Fruit fly (Drosophila melanogaster) whole organism, pupa: ENCODE data around the gene vls.

Source experiments
- CG10348 ChIP-seq: fragments of 200-800 bp; sonication (Bioruptor generic); IDR thresholded peaks from 2 replicates; pipeline ENCODE4 v1.3.6; 2022; ENCODE audit warnings: missing biosample characterization, missing genetic modification characterization
- CG12605 ChIP-seq: fragments of 200-800 bp; sonication (Bioruptor generic); IDR thresholded peaks from 2 replicates; pipeline ENCODE4 v1.3.6; 2022; ENCODE audit warnings: missing biosample characterization, missing genetic modification characterization
- CG13204 ChIP-seq: fragments of 200-800 bp; sonication (Bioruptor generic); optimal IDR thresholded peaks from 2 replicates; lab custom pipeline; 2018; ENCODE audit warnings: missing biosample characterization, mild to moderate bottlenecking, missing genetic modification characterization, moderate library complexity
- CG14655 ChIP-seq: fragments of 200-800 bp; sonication (Bioruptor generic); optimal IDR thresholded peaks from 3 replicates; lab custom pipeline; 2017; ENCODE audit warnings: mild to moderate bottlenecking, missing biosample characterization, missing genetic modification reagents, missing genetic modification characterization
- CG15710 ChIP-seq: fragments of 200-800 bp; sonication (Bioruptor generic); optimal IDR thresholded peaks from 2 replicates; lab custom pipeline; 2018; ENCODE audit warnings: missing biosample characterization, mild to moderate bottlenecking, missing genetic modification characterization, moderate library complexity
- CG17806 ChIP-seq: fragments of 200-800 bp; sonication (Bioruptor generic); optimal IDR thresholded peaks from 2 replicates; lab custom pipeline; 2018; ENCODE audit warnings: missing biosample characterization, mild to moderate bottlenecking, missing genetic modification characterization, moderate library complexity
- CG32121 ChIP-seq: fragments of 200-800 bp; sonication (Bioruptor generic); IDR thresholded peaks from 2 replicates; pipeline ENCODE4 v1.3.6; 2022; ENCODE audit warnings: missing biosample characterization, missing genetic modification characterization
- CG34367 ChIP-seq: fragments of 200-800 bp; sonication (Bioruptor generic); optimal IDR thresholded peaks from 2 replicates; lab custom pipeline; 2018; ENCODE audit warnings: missing biosample characterization, mild to moderate bottlenecking, missing genetic modification characterization
- CG4496 ChIP-seq: fragments of 200-800 bp; sonication (Bioruptor generic); IDR thresholded peaks from 3 replicates; pipeline ENCODE4 v1.3.6; 2022; ENCODE audit warnings: missing biosample characterization, missing genetic modification characterization
- CG8159 ChIP-seq: fragments of 200-800 bp; sonication (Bioruptor generic); optimal IDR thresholded peaks from 3 replicates; lab custom pipeline; 2018; ENCODE audit warnings: missing biosample characterization, mild to moderate bottlenecking, missing genetic modification characterization, moderate library complexity
- CG8301 ChIP-seq: fragments of 200-800 bp; sonication (Bioruptor generic); optimal IDR thresholded peaks from 2 replicates; lab custom pipeline; 2018; ENCODE audit warnings: missing biosample characterization, mild to moderate bottlenecking, missing genetic modification characterization
- CG9948 ChIP-seq: fragments of 200-800 bp; sonication (Bioruptor generic); optimal IDR thresholded peaks from 2 replicates; lab custom pipeline; 2018; ENCODE audit warnings: missing biosample characterization, mild to moderate bottlenecking, missing genetic modification characterization, moderate library complexity
- D1 ChIP-seq: fragments of 200-800 bp; sonication (Bioruptor generic); optimal IDR thresholded peaks from 2 replicates; lab custom pipeline; 2018; ENCODE audit warnings: missing biosample characterization, mild to moderate bottlenecking, missing genetic modification characterization, moderate library complexity
- EcR ChIP-seq: fragments of 200-800 bp; sonication (Bioruptor generic); optimal IDR thresholded peaks from 3 replicates; lab custom pipeline; 2019; ENCODE audit warnings: missing biosample characterization, missing genetic modification characterization, mild to moderate bottlenecking, moderate library complexity, missing genetic modification reagents
- Ets98B ChIP-seq: fragments of 200-800 bp; sonication (Bioruptor generic); IDR thresholded peaks from 2 replicates; pipeline ENCODE4 v1.3.6; 2022; ENCODE audit warnings: missing biosample characterization, missing genetic modification characterization
- Pif1A ChIP-seq: fragments of 200-800 bp; sonication (Bioruptor generic); optimal IDR thresholded peaks from 3 replicates; lab custom pipeline; 2016; ENCODE audit warnings: missing biosample characterization, missing genetic modification characterization
- Pif1B ChIP-seq: fragments of 200-800 bp; sonication (Bioruptor generic); optimal IDR thresholded peaks from 3 replicates; lab custom pipeline; 2016; ENCODE audit warnings: missing biosample characterization, missing genetic modification characterization
- Snoo ChIP-seq: fragments of 200-800 bp; sonication (Bioruptor generic); optimal IDR thresholded peaks from 3 replicates; lab custom pipeline; 2017; ENCODE audit warnings: missing biosample characterization, mild to moderate bottlenecking, missing genetic modification characterization, inconsistent platforms
- fd96Ca ChIP-seq: fragments of 200-800 bp; sonication (Bioruptor generic); IDR thresholded peaks from 3 replicates; pipeline ENCODE4 v1.3.6; 2022; ENCODE audit warnings: missing biosample characterization, missing genetic modification characterization
- gl ChIP-seq: fragments of 200-800 bp; sonication (Bioruptor generic); optimal IDR thresholded peaks from 2 replicates; lab custom pipeline; 2018; ENCODE audit warnings: missing biosample characterization, mild to moderate bottlenecking, missing genetic modification characterization
- rn ChIP-seq: fragments of 200-800 bp; sonication (Bioruptor generic); IDR thresholded peaks from 2 replicates; pipeline ENCODE4 v1.3.6; 2022; ENCODE audit warnings: missing biosample characterization, missing genetic modification characterization

The vls gene

DNA sequence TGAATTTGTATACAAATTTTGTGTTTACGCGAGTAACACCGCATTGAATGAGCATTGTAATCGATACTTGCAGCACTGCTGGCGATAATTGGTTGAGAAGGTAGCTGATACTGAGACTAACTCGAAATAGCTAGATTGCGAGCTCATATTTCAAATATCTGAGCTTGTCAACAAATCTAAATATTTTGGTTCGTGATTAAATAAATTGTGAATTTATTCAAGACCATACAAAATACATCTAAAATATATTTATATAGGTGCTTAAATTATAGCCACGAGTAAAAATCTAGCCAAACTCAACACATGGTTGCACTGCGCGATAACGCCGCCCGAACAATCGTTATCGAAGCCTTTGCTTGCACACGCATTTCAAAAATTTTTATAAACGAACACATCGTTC, 28.3 kb upstream of the vls start, which contains the start of the genes Taf13 and nesd:
Gene Taf13, minus strand, starts transcription at position 56 of the 400 bp plus-strand sequence.
Gene nesd, plus strand, starts transcription at position 179 of the 400 bp plus-strand sequence.
- TF ChIP-seq CG15710 (tag; lab: Kevin White, UChicago): peak; percentile 37
- peak; percentile 49 for TF ChIP-seq Pif1B
- peak; percentile 44 for TF ChIP-seq CG8159 (tag; lab: Kevin White, UChicago)
- no peak for TF ChIP-seq gl
- TF ChIP-seq CG17806 (tag; lab: Kevin White, UChicago): peak; percentile 19

DNA sequence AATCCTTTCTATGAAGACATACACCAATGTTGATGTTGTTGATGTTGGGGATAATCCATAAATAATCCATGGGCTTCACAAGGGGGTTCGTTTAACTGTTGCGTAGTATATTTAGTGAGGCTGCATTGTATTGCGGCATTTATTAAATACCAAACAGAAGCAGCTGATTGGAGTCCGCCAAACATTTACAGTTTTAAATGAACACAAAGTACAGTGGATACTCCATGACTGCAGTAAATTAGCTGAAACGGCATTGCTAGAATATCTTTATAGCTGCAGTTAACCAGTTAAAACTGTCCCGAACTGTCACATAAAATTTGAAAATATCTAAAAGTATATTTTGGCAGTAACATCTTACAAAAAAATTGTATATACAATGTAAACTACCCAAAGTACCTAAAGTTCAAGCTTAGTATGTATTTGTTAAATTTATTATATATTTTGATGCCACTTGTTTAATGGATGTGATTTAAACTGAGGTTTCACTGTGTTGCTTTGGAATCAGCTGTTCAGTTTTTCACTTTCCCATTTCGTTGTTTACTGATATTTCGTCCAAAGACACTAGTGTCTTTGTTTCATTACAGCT, 25.7 kb upstream of the vls start, which contains the start of the genes CG10747 and Pyroxd1:
Gene CG10747, minus strand, starts transcription at position 255 of the 586 bp plus-strand sequence.
Gene Pyroxd1, plus strand, starts transcription at position 342 of the 586 bp plus-strand sequence.
- peak; percentile 96 for TF ChIP-seq rn (GFP tag; lab: Robert Waterston, UW)
- peak; percentile 98 for TF ChIP-seq D1
- peak; percentile 94 for TF ChIP-seq CG12605
- TF ChIP-seq CG14655 (GFP tag; lab: Kevin White, UChicago): peak; percentile 99
- TF ChIP-seq Snoo: peak; percentile 98
- peak; percentile 97 for TF ChIP-seq Ets98B
- peak; percentile 99 for TF ChIP-seq Pif1A
- peak; percentile 97 for TF ChIP-seq CG34367 (tag; lab: Kevin White, UChicago)
- peak; percentile 99 for TF ChIP-seq CG9948
- peak; percentile 99 for TF ChIP-seq CG8159 (tag; lab: Kevin White, UChicago)
- TF ChIP-seq CG13204: no peak
- TF ChIP-seq CG17806 (tag; lab: Kevin White, UChicago): peak; percentile 98
- peak; percentile 98 for TF ChIP-seq Pif1B
- TF ChIP-seq gl: peak; percentile 92
- peak; percentile 93 for TF ChIP-seq fd96Ca (GFP tag; lab: Robert Waterston, UW)
- TF ChIP-seq CG8301 (tag; lab: Kevin White, UChicago): peak; percentile 99
- peak; percentile 99 for TF ChIP-seq CG32121 (GFP tag; lab: Robert Waterston, UW)
- peak; percentile 59 for TF ChIP-seq EcR
- TF ChIP-seq CG15710 (tag; lab: Kevin White, UChicago): peak; percentile 99
- peak; percentile 98 for TF ChIP-seq CG4496
- peak; percentile 96 for TF ChIP-seq CG10348 (GFP tag; lab: Robert Waterston, UW)

DNA sequence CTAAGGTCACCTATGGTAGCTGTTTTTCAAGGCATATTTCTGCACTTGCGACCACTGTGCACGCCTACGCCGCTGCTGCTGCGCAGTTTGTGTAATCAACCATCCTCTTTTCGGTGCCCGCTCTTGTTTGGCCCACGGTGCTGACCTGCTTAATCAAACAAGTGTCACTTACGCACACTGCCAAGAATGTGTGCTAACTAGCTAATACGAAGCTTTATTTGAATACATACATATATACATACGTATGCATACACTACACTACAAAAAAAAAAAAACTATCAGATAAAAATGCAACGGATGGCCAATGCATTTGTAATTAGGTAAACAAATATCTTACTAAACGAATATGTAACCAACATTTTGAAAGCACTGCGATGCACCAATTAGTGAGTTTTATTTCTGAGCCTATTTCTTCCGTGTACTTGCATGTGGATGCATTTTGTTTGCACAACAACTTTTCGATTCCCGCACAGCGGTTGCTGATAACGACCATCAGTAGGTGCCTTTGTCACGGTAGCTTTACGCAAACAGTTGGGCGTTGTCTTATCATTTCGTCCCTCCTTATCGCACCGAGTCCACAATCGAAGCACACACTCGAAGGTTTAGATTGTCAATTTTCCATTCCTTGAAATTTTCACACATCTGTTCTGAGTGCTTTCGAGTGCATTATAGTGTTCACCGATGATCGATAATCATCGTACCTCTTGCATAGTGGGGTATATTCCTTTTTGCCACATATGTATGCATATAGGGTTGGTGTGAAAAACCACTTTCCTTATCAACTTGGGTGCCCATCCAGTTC, 21.0 kb upstream of the vls start:
- TF ChIP-seq Pif1B (peak; percentile 92), CG32121 (GFP tag; lab: Robert Waterston, UW) (peak; percentile 96), CG17806 (tag; lab: Kevin White, UChicago) (peak; percentile 90), CG8159 (tag; lab: Kevin White, UChicago) (peak; percentile 88), CG34367 (tag; lab: Kevin White, UChicago) (peak; percentile 74), Pif1A (peak; percentile 95), CG4496 (peak; percentile 98), CG13204 (no peak), CG12605 (peak; percentile 90; the same call in 1 of the 2 replicates), CG10348 (GFP tag; lab: Robert Waterston, UW) (peak; percentile 93), Snoo (peak; percentile 85), CG8301 (tag; lab: Kevin White, UChicago) (peak; percentile 91), gl (peak; percentile 56), CG15710 (tag; lab: Kevin White, UChicago) (peak; percentile 74), rn (GFP tag; lab: Robert Waterston, UW) (peak; percentile 93), EcR (peak; percentile 62), CG14655 (GFP tag; lab: Kevin White, UChicago) (peak; percentile 93), D1 (peak; percentile 78), fd96Ca (GFP tag; lab: Robert Waterston, UW) (peak; percentile 94), Ets98B (peak; percentile 98), CG9948 (peak; percentile 84)

DNA sequence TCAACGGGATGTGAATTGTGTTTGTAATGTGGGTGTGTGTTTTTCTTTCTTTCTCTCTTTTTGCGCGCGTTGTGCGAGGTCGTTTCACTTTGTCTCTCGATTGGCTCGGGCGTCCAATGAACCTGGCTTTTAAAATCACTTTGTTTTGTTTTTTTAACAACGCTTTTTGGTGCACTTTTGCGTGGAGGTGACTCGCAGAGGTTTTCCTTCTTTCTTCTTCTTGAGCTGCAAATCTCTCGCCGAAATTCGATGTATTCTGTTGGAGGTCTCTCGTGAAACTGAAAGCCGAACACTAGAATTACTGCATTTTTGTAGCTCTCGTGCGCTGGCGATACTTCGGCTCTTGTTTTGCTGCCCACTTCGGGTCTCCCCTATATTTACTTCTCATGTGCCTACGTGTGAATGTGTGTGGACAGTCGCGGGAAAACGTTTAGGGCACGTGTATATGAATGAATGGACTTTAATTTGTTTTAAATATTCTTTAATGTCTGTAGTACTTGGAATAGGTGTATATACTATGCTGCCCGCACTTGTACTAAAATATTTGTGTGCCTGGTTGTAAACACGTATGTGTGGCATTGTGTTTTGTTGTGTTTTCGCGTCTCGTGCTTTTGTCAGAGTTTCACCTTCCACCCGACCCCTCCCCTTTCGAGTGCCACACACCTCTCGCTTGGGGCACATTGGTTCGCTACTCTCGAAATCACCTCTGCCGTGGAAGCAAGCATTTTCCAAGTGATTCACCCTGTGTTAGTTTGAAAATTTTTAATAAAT, 19.5 kb upstream of the vls start, which contains the start of gene fok:
Gene fok, minus strand, starts transcription at position 286 of the 771 bp plus-strand sequence.
- TF ChIP-seq Ets98B (peak; percentile 95), CG17806 (tag; lab: Kevin White, UChicago) (peak; percentile 96), CG12605 (peak; percentile 95), CG9948 (peak; percentile 96), CG10348 (GFP tag; lab: Robert Waterston, UW) (peak; percentile 88), EcR (peak; percentile 95), D1 (peak; percentile 97), Snoo (peak; percentile 97), CG8159 (tag; lab: Kevin White, UChicago) (peak; percentile 98), CG8301 (tag; lab: Kevin White, UChicago) (peak; percentile 97), rn (GFP tag; lab: Robert Waterston, UW) (peak; percentile 85), CG32121 (GFP tag; lab: Robert Waterston, UW) (peak; percentile 98), CG14655 (GFP tag; lab: Kevin White, UChicago) (peak; percentile 97), gl (peak; percentile 92), Pif1A (peak; percentile 99), Pif1B (peak; percentile 98), CG13204 (peak; percentile 91), CG15710 (tag; lab: Kevin White, UChicago) (peak; percentile 97), CG4496 (peak; percentile 91), fd96Ca (GFP tag; lab: Robert Waterston, UW) (peak; percentile 96), CG34367 (tag; lab: Kevin White, UChicago) (peak; percentile 94)
